Fruit fly (Drosophila melanogaster) whole organism, embryonic: ENCODE measurements around the gene CG10283.
A peak's percentile ranks its signal among the peaks of the same experiment; 100 is the strongest.

Experiments used
- Asciz ChIP-seq: fragments of 200-800 bp; sonication (Bioruptor generic); optimal IDR thresholded peaks from 2 replicates; lab custom pipeline; 2017; ENCODE audit warnings: missing biosample characterization, mild to moderate bottlenecking, missing genetic modification characterization, missing genetic modification reagents
- Bteb2 ChIP-seq: fragments of 200-800 bp; sonication (Bioruptor generic); optimal IDR thresholded peaks from 2 replicates; lab custom pipeline; 2016; ENCODE audit warnings: missing biosample characterization, missing genetic modification characterization
- CG10654 ChIP-seq: fragments of 200-800 bp; sonication (Bioruptor generic); optimal IDR thresholded peaks from 2 replicates; lab custom pipeline; 2016; ENCODE audit warnings: missing biosample characterization, missing genetic modification characterization
- CG11504 ChIP-seq: fragments of 200-800 bp; sonication (Bioruptor generic); optimal IDR thresholded peaks from 3 replicates; lab custom pipeline; 2019; ENCODE audit warnings: missing biosample characterization, mild to moderate bottlenecking, missing genetic modification characterization, moderate library complexity
- CG11695 ChIP-seq: fragments of 200-800 bp; sonication (Bioruptor generic); IDR thresholded peaks from 3 replicates; pipeline ENCODE4 v1.3.6; 2022; ENCODE audit warnings: missing biosample characterization, missing genetic modification characterization
- CG13296 ChIP-seq: fragments of 200-800 bp; sonication (Bioruptor generic); optimal IDR thresholded peaks from 3 replicates; lab custom pipeline; 2018; ENCODE audit warnings: missing biosample characterization, mild to moderate bottlenecking, missing genetic modification characterization
- CG13624 ChIP-seq: fragments of 200-800 bp; sonication (Bioruptor generic); optimal IDR thresholded peaks from 2 replicates; lab custom pipeline; 2016; ENCODE audit warnings: missing biosample characterization, missing genetic modification characterization
- CG15269 ChIP-seq: fragments of 200-800 bp; sonication (Bioruptor generic); optimal IDR thresholded peaks from 2 replicates; lab custom pipeline; 2018; ENCODE audit warnings: missing biosample characterization, mild to moderate bottlenecking, missing genetic modification characterization, moderate library complexity
- CG1603 ChIP-seq: fragments of 200-800 bp; sonication (Bioruptor generic); optimal IDR thresholded peaks from 2 replicates; lab custom pipeline; 2019; ENCODE audit warnings: missing biosample characterization, mild to moderate bottlenecking, missing genetic modification characterization, moderate library complexity
- CG17186 ChIP-seq: fragments of 200-800 bp; sonication (Bioruptor generic); optimal IDR thresholded peaks from 3 replicates; lab custom pipeline; 2017; ENCODE audit warnings: missing biosample characterization, missing genetic modification reagents, missing genetic modification characterization
- CG2875 ChIP-seq: fragments of 200-800 bp; sonication (Bioruptor generic); optimal IDR thresholded peaks from 2 replicates; lab custom pipeline; 2017; ENCODE audit warnings: missing biosample characterization, mild to moderate bottlenecking, missing genetic modification characterization, missing genetic modification reagents
- CG30403 ChIP-seq: fragments of 200-800 bp; sonication (Bioruptor generic); optimal IDR thresholded peaks from 3 replicates; lab custom pipeline; 2016; ENCODE audit warnings: missing biosample characterization, missing genetic modification characterization
- CG3065 ChIP-seq: fragments of 200-800 bp; sonication (Bioruptor generic); optimal IDR thresholded peaks from 2 replicates; lab custom pipeline; 2016; ENCODE audit warnings: missing biosample characterization, missing genetic modification characterization
- CG32767 ChIP-seq: fragments of 200-800 bp; sonication (Bioruptor generic); IDR thresholded peaks from 2 replicates; pipeline ENCODE4 v1.3.6; 2022; ENCODE audit warnings: missing biosample characterization, missing genetic modification characterization
- CG3995 ChIP-seq: fragments of 200-800 bp; sonication (Bioruptor generic); optimal IDR thresholded peaks from 3 replicates; lab custom pipeline; 2016; ENCODE audit warnings: missing biosample characterization, missing genetic modification characterization
- CG4282 ChIP-seq: fragments of 200-800 bp; sonication (Bioruptor generic); optimal IDR thresholded peaks from 2 replicates; lab custom pipeline; 2016; ENCODE audit warnings: missing biosample characterization, missing genetic modification characterization
- CG4328 ChIP-seq: fragments of 200-800 bp; sonication (Bioruptor generic); optimal IDR thresholded peaks from 3 replicates; lab custom pipeline; 2017; ENCODE audit warnings: missing biosample characterization, missing genetic modification reagents, missing genetic modification characterization
- CG7786 ChIP-seq: fragments of 200-800 bp; sonication (Bioruptor generic); optimal IDR thresholded peaks from 2 replicates; lab custom pipeline; 2016; ENCODE audit warnings: missing biosample characterization, missing genetic modification characterization
- CG7987 ChIP-seq: fragments of 200-800 bp; sonication (Bioruptor generic); optimal IDR thresholded peaks from 2 replicates; lab custom pipeline; 2018; ENCODE audit warnings: missing biosample characterization, mild to moderate bottlenecking, missing genetic modification characterization, moderate library complexity
- CG8944 ChIP-seq: fragments of 200-800 bp; sonication (Bioruptor generic); optimal IDR thresholded peaks from 3 replicates; lab custom pipeline; 2016; ENCODE audit warnings: missing biosample characterization, missing genetic modification characterization
- CG9215 ChIP-seq: fragments of 200-800 bp; sonication (Bioruptor generic); IDR thresholded peaks from 2 replicates; pipeline ENCODE4 v1.3.6; 2022; ENCODE audit warnings: missing biosample characterization, missing genetic modification characterization
- CG9932 ChIP-seq: fragments of 200-800 bp; sonication (Bioruptor generic); IDR thresholded peaks from 2 replicates; pipeline ENCODE4 v1.3.6; 2022; ENCODE audit warnings: missing biosample characterization, missing genetic modification characterization
- CTCF ChIP-seq: fragments of 200-800 bp; sonication (Bioruptor generic); optimal IDR thresholded peaks from 2 replicates; lab custom pipeline; 2017; ENCODE audit warnings: missing biosample characterization, mild to moderate bottlenecking, missing genetic modification characterization, moderate library complexity
- Dp ChIP-seq: fragments of 200-800 bp; sonication (Bioruptor generic); optimal IDR thresholded peaks from 2 replicates; lab custom pipeline; 2018; ENCODE audit warnings: missing biosample characterization, mild to moderate bottlenecking, missing genetic modification characterization, moderate library complexity
- E2f1 ChIP-seq: fragments of 200-800 bp; sonication (Bioruptor generic); IDR thresholded peaks from 2 replicates; pipeline ENCODE4 v1.3.6; 2022; ENCODE audit warnings: missing biosample characterization, missing genetic modification characterization
- Gsc ChIP-seq: fragments of 200-800 bp; sonication (Bioruptor generic); IDR thresholded peaks from 2 replicates; pipeline ENCODE4 v1.3.6; 2022; ENCODE audit warnings: missing biosample characterization, missing genetic modification characterization
- Hmx ChIP-seq: fragments of 200-800 bp; sonication (Bioruptor generic); optimal IDR thresholded peaks from 2 replicates; lab custom pipeline; 2016; ENCODE audit warnings: missing biosample characterization, missing genetic modification characterization
- Hsf ChIP-seq: fragments of 200-800 bp; sonication (Bioruptor generic); optimal IDR thresholded peaks from 3 replicates; lab custom pipeline; 2016; ENCODE audit warnings: missing biosample characterization, missing genetic modification characterization
- MBD-R2 ChIP-seq: fragments of 200-800 bp; sonication (Bioruptor generic); IDR thresholded peaks from 2 replicates; pipeline ENCODE4 v1.3.6; 2022; ENCODE audit warnings: missing biosample characterization, missing genetic modification characterization
- MESR4 ChIP-seq: fragments of 200-800 bp; sonication (Bioruptor generic); optimal IDR thresholded peaks from 2 replicates; lab custom pipeline; 2018; ENCODE audit warnings: missing biosample characterization, mild to moderate bottlenecking, missing genetic modification characterization, moderate library complexity
- Nf-YC ChIP-seq: fragments of 200-800 bp; optimal IDR thresholded peaks from 3 replicates; lab custom pipeline; 2019; ENCODE audit warnings: missing biosample characterization, mild to moderate bottlenecking, missing genetic modification characterization, moderate library complexity
- Sin3A ChIP-seq: fragments of >200 bp; optimal IDR thresholded peaks from 2 replicates; lab custom pipeline; 2018
- Xrp1 ChIP-seq: fragments of 200-800 bp; sonication (Bioruptor generic); IDR thresholded peaks from 2 replicates; pipeline ENCODE4 v1.3.6; 2022; ENCODE audit warnings: missing biosample characterization, missing genetic modification characterization
- az2 ChIP-seq: fragments of 200-800 bp; sonication (Bioruptor generic); optimal IDR thresholded peaks from 3 replicates; lab custom pipeline; 2016; ENCODE audit warnings: missing biosample characterization, missing genetic modification characterization
- dati ChIP-seq: fragments of 200-800 bp; sonication (Bioruptor generic); IDR thresholded peaks from 2 replicates; pipeline ENCODE4 v1.3.6; 2022; ENCODE audit warnings: missing biosample characterization, missing genetic modification characterization
- emc ChIP-seq: fragments of 200-800 bp; sonication (Bioruptor generic); optimal IDR thresholded peaks from 2 replicates; lab custom pipeline; 2016; ENCODE audit warnings: missing biosample characterization, missing genetic modification characterization
- exex ChIP-seq: fragments of 200-800 bp; sonication (Bioruptor generic); optimal IDR thresholded peaks from 4 replicates; lab custom pipeline; 2018; ENCODE audit warnings: missing biosample characterization, mild to moderate bottlenecking, missing genetic modification characterization, moderate library complexity
- gt ChIP-seq: fragments of 200-800 bp; sonication (Bioruptor generic); IDR thresholded peaks from 2 replicates; pipeline ENCODE4 v1.3.6; 2022; ENCODE audit warnings: missing biosample characterization, missing genetic modification characterization
- ind ChIP-seq: fragments of 200-800 bp; sonication (Bioruptor generic); optimal IDR thresholded peaks from 3 replicates; lab custom pipeline; 2016; ENCODE audit warnings: missing biosample characterization, missing genetic modification characterization
- ken ChIP-seq: fragments of 200-800 bp; sonication (Bioruptor generic); IDR thresholded peaks from 3 replicates; pipeline ENCODE4 v1.3.6; 2022; ENCODE audit warnings: missing biosample characterization, missing genetic modification characterization
- lov ChIP-seq, 2 experiments: fragments of 200-800 bp in 1 of 2; fragments of >200 bp in 1 of 2; sonication (Bioruptor generic) in 1 of 2; IDR thresholded peaks in 1 of 2; optimal IDR thresholded peaks in 1 of 2; 2 replicates in 1 of 2; 3 replicates in 1 of 2; pipeline versions ENCODE4 v1.3.6 to Lab custom; 2017 to 2022; ENCODE audit warnings: missing biosample characterization in 1 of 2, missing genetic modification characterization in 1 of 2
- maf-S ChIP-seq: fragments of 200-800 bp; sonication (Bioruptor generic); optimal IDR thresholded peaks from 2 replicates; lab custom pipeline; 2016; ENCODE audit warnings: missing biosample characterization, missing genetic modification characterization
- mirr ChIP-seq: fragments of 200-800 bp; sonication (Bioruptor generic); optimal IDR thresholded peaks from 3 replicates; lab custom pipeline; 2018; ENCODE audit warnings: missing biosample characterization, mild to moderate bottlenecking, missing genetic modification characterization
- pho ChIP-seq: fragments of 200-800 bp; sonication (Bioruptor generic); optimal IDR thresholded peaks from 2 replicates; lab custom pipeline; 2016; ENCODE audit warnings: missing biosample characterization, missing genetic modification characterization
- pnt ChIP-seq: fragments of 200-800 bp; sonication (Bioruptor generic); optimal IDR thresholded peaks from 3 replicates; lab custom pipeline; 2016; ENCODE audit warnings: missing biosample characterization, missing genetic modification characterization
- prd ChIP-seq, 3 experiments: fragments of >200 bp in 2 of 3; fragments of 200-800 bp in 1 of 3; sonication (Bioruptor generic) in 1 of 3; optimal IDR thresholded peaks in 2 of 3; IDR thresholded peaks in 1 of 3; 2 replicates in 2 of 3; 3 replicates in 1 of 3; pipeline versions ENCODE4 v1.3.6 to Lab custom; 2017 to 2022; ENCODE audit warnings: missing biosample characterization in 1 of 3, missing genetic modification characterization in 1 of 3
- pum ChIP-seq: fragments of 200-800 bp; sonication (Bioruptor generic); optimal IDR thresholded peaks from 2 replicates; lab custom pipeline; 2016; ENCODE audit warnings: missing biosample characterization, missing genetic modification characterization
- ranshi ChIP-seq: fragments of 200-800 bp; sonication (Bioruptor generic); IDR thresholded peaks from 2 replicates; pipeline ENCODE4 v1.3.6; 2022; ENCODE audit warnings: missing biosample characterization, missing genetic modification characterization
- repo ChIP-seq: fragments of 200-800 bp; sonication (Bioruptor generic); optimal IDR thresholded peaks from 2 replicates; lab custom pipeline; 2016; ENCODE audit warnings: missing biosample characterization, missing genetic modification characterization
- scrt ChIP-seq: fragments of 200-800 bp; sonication (Bioruptor generic); optimal IDR thresholded peaks from 2 replicates; lab custom pipeline; 2018; ENCODE audit warnings: missing biosample characterization, mild to moderate bottlenecking, missing genetic modification characterization, moderate library complexity
- sens-2 ChIP-seq: fragments of 200-800 bp; sonication (Bioruptor generic); IDR thresholded peaks from 2 replicates; pipeline ENCODE4 v1.3.6; 2022; ENCODE audit warnings: missing biosample characterization, missing genetic modification characterization
- trem ChIP-seq: fragments of 200-800 bp; optimal IDR thresholded peaks from 3 replicates; lab custom pipeline; 2019; ENCODE audit warnings: missing biosample characterization, mild to moderate bottlenecking, missing genetic modification characterization, moderate library complexity
- twi ChIP-seq: fragments of 200-800 bp; optimal IDR thresholded peaks from 2 replicates; lab custom pipeline; 2019; ENCODE audit warnings: missing biosample characterization, mild to moderate bottlenecking, missing genetic modification characterization, moderate library complexity

CG10283 gene

dm6 chr2L:18505475-18505874, 21.2 kb upstream of the CG10283 start (continued):
- TF ChIP-seq CG3995 (GFP tag; lab: Kevin White, UChicago): no peak
- no peak for TF ChIP-seq CG32767 (GFP tag; lab: Robert Waterston, UW)
- no peak for TF ChIP-seq gt (GFP tag; lab: Robert Waterston, UW)
- TF ChIP-seq Bteb2 (GFP tag; lab: Kevin White, UChicago): no peak
- TF ChIP-seq sens-2 (GFP tag; lab: Robert Waterston, UW): no peak
- TF ChIP-seq CG7987: no peak
- TF ChIP-seq MBD-R2 (GFP tag; lab: Robert Waterston, UW): no peak
- no peak for TF ChIP-seq MESR4 (GFP tag; lab: Kevin White, UChicago)
- no peak for TF ChIP-seq CG13624 (GFP tag; lab: Kevin White, UChicago)
- peak; percentile 32 for TF ChIP-seq Hsf
- TF ChIP-seq exex (tag; lab: Kevin White, UChicago): no peak
- TF ChIP-seq CG15269: no peak
- TF ChIP-seq pnt (GFP tag; lab: Kevin White, UChicago): no peak
- TF ChIP-seq CG2875 (GFP tag; lab: Kevin White, UChicago): no peak
- no peak for TF ChIP-seq Hmx (GFP tag; lab: Kevin White, UChicago)
- no peak for TF ChIP-seq prd (optimal IDR thresholded peaks at IDR 0.05; lab: Kevin White, UChicago)
- peak; percentile 64; the same call in 2 of the 3 replicates for TF ChIP-seq prd (GFP tag; IDR thresholded peaks at IDR 0.05; lab: Robert Waterston, UW)
- no peak for TF ChIP-seq ken (GFP tag; lab: Robert Waterston, UW)
- no peak for TF ChIP-seq repo (GFP tag; lab: Kevin White, UChicago)
- peak; percentile 34 for TF ChIP-seq CG10654 (GFP tag; lab: Kevin White, UChicago)
- TF ChIP-seq az2: peak; percentile 52
- TF ChIP-seq CG3065 (GFP tag; lab: Kevin White, UChicago): no peak
- TF ChIP-seq CG13296 (GFP tag; lab: Kevin White, UChicago): no peak
- no peak for TF ChIP-seq emc (GFP tag; lab: Kevin White, UChicago)
- TF ChIP-seq twi (tag; lab: Kevin White, UChicago): no peak
- no peak for TF ChIP-seq CG7786 (GFP tag; lab: Kevin White, UChicago)
- TF ChIP-seq trem: peak; percentile 46
- no peak for TF ChIP-seq CG9215 (GFP tag; lab: Robert Waterston, UW)
- no peak for TF ChIP-seq CTCF (GFP tag; lab: Kevin White, UChicago)
- TF ChIP-seq Gsc (GFP tag; lab: Robert Waterston, UW): no peak
- no peak for TF ChIP-seq mirr (GFP tag; lab: Kevin White, UChicago)
- no peak for TF ChIP-seq CG4282 (GFP tag; lab: Kevin White, UChicago)
- no peak for TF ChIP-seq pho
- no peak for TF ChIP-seq dati (GFP tag; lab: Robert Waterston, UW)
- TF ChIP-seq CG4328 (GFP tag; lab: Kevin White, UChicago): no peak
- TF ChIP-seq ind (GFP tag; lab: Kevin White, UChicago): peak; percentile 21
- no peak for TF ChIP-seq scrt (GFP tag; lab: Kevin White, UChicago)
- 0 out of 3 replicates have a peak, but pooled peaks have one; percentile 30 for TF ChIP-seq CG11695
- TF ChIP-seq ranshi (GFP tag; lab: Robert Waterston, UW): no peak
- no peak for TF ChIP-seq lov (optimal IDR thresholded peaks at IDR 0.05; lab: Kevin White, UChicago)
- no peak for TF ChIP-seq lov (GFP tag; IDR thresholded peaks at IDR 0.05; lab: Robert Waterston, UW)
- TF ChIP-seq CG17186 (GFP tag; lab: Kevin White, UChicago): no peak
- TF ChIP-seq Nf-YC (tag; lab: Kevin White, UChicago): no peak
- no peak for TF ChIP-seq E2f1
- no peak for TF ChIP-seq maf-S (GFP tag; lab: Kevin White, UChicago)
- no peak for TF ChIP-seq CG8944 (GFP tag; lab: Kevin White, UChicago)
- no peak for TF ChIP-seq Dp
- no peak for TF ChIP-seq CG9932
- TF ChIP-seq Asciz: peak; percentile 15
- TF ChIP-seq Xrp1 (GFP tag; lab: Robert Waterston, UW): peak; percentile 80
- peak; percentile 6 for TF ChIP-seq CG30403 (GFP tag; lab: Kevin White, UChicago)
- peak; percentile 66 for TF ChIP-seq CG11504
- peak; percentile 49 for TF ChIP-seq CG1603 (tag; lab: Kevin White, UChicago)
- no peak for TF ChIP-seq Sin3A (lab: Kevin White, UChicago)
- TF ChIP-seq pum: peak; percentile 21
